Worm (Caenorhabditis elegans): ENCODE measurements around the gene samp-1.
A peak's percentile ranks its signal among the peaks of the same experiment; 100 is the strongest.

Gene samp-1

ce11 chrII:11297217-11297738 lies 5.4 kb upstream of the samp-1 start, which contains the start of gene saps-1:
Gene saps-1, plus strand, starts transcription at chrII:11297688.
- TF ChIP-seq flt-1 (GFP tag; IDR thresholded peaks at IDR 0.05) (no peak), ref-1 (GFP tag; conservative IDR thresholded peaks at IDR 0.05) (no peak), med-1 (GFP tag; optimal IDR thresholded peaks at IDR 0.05; ENCODE audit: insufficient read depth) (no peak), T22C8.4 (GFP tag; IDR thresholded peaks at IDR 0.05) (no peak), cog-1 (tag; optimal IDR thresholded peaks at IDR 0.05) (no peak), ztf-23 (GFP tag; IDR thresholded peaks at IDR 0.05) (no peak), tab-1 (GFP tag; IDR thresholded peaks at IDR 0.05) (no peak), klf-2 (GFP tag; conservative IDR thresholded peaks at IDR 0.05) (no peak), ztf-29 (GFP tag; IDR thresholded peaks at IDR 0.05) (no peak)

- TF ChIP-seq med-1 (GFP tag; optimal IDR thresholded peaks at IDR 0.05; ENCODE audit: insufficient read depth) (no peak), ztf-23 (GFP tag; IDR thresholded peaks at IDR 0.05) (no peak), cog-1 (tag; optimal IDR thresholded peaks at IDR 0.05) (no peak), ztf-29 (GFP tag; IDR thresholded peaks at IDR 0.05) (no peak), ref-1 (GFP tag; conservative IDR thresholded peaks at IDR 0.05) (no peak)
Measured at ce11 chrII:11301059-11301458, 1.6 kb upstream of the samp-1 start, which contains the start of gene raga-1. Gene raga-1, plus strand, starts transcription at chrII:11301359.

DNA sequence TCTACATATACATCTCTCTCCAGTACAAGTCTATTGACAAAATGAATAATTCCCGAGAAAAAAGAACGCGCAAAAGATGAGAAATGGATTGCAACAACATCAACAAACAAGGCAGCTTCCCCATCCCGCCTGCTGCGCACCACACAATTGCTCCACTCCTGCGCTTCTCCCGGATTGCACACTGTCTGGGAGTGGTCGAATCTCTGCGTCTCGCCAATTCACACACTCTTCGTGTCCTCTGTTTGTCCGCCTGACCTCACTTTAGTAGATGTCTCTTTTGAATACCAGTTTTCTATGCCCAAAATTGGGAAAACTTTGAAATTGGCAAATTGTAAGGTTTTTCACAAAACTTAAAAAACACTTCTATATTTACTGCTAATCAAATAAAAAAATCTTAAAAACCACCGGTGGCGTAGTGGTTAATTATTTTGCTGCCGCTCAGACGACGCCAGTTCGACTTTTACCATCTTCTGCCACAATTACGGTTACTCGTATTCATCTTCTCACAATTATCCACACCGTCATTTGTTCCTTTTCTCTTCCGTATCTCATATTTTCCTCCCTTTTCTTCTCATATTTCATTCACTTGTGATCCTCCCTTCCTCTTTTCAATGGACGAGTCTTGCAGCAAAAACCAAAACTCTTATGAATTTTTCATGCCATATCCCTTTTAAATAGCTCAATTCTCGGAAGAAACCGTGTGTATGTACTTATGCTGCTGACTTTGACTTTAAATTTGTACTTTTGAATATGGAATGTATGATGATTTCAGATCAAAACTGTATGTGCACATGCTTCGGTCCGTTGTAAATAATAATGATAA lies 3.1 kb downstream of the samp-1 start, which contains the start of gene rsf-1:
Gene rsf-1, plus strand, starts transcription at position 773 of the 823 bp plus-strand sequence.
- TF ChIP-seq cog-1 (tag; optimal IDR thresholded peaks at IDR 0.05) (peak; percentile 44), ref-1 (GFP tag; conservative IDR thresholded peaks at IDR 0.05) (no peak)

DNA sequence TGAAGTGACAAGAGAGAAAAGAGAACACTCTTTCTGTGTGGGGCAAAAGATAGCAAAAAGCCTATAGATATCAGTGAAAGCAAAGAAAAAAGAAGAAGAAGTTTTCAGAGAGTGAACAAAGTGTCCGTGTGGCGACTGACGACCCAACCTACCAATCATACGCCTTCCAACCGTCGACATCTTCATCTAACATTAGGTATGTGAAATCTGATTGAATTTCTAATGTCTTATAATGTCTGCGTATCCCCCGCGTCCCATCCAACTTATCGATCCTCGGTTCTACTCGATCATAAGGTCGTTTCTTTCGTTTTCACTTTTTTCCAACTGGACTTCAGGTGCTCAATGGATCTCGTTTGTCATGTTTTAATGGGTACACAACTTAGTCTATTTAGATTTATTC lies 4.6 kb downstream of the samp-1 start:
- TF ChIP-seq cog-1 (tag; optimal IDR thresholded peaks at IDR 0.05) (no peak), ref-1 (GFP tag; conservative IDR thresholded peaks at IDR 0.05) (no peak), ztf-29 (GFP tag; IDR thresholded peaks at IDR 0.05) (no peak), ztf-23 (GFP tag; IDR thresholded peaks at IDR 0.05) (no peak), flt-1 (GFP tag; IDR thresholded peaks at IDR 0.05) (no peak), T22C8.4 (GFP tag; IDR thresholded peaks at IDR 0.05) (no peak)

ce11 chrII:11307953-11308352 lies 5.3 kb downstream of the samp-1 start:
- TF ChIP-seq cog-1 (tag; optimal IDR thresholded peaks at IDR 0.05): no peak
- TF ChIP-seq flt-1 (GFP tag; IDR thresholded peaks at IDR 0.05): no peak
- TF ChIP-seq ztf-29 (GFP tag; IDR thresholded peaks at IDR 0.05): no peak
- TF ChIP-seq T22C8.4 (GFP tag; IDR thresholded peaks at IDR 0.05): no peak
- no peak for TF ChIP-seq ztf-23 (GFP tag; IDR thresholded peaks at IDR 0.05)
- no peak for TF ChIP-seq klf-2 (GFP tag; conservative IDR thresholded peaks at IDR 0.05)
- TF ChIP-seq med-1 (GFP tag; optimal IDR thresholded peaks at IDR 0.05; ENCODE audit: insufficient read depth): no peak
- no peak for TF ChIP-seq ref-1 (GFP tag; conservative IDR thresholded peaks at IDR 0.05)
- TF ChIP-seq tab-1 (GFP tag; IDR thresholded peaks at IDR 0.05): no peak

- no peak for TF ChIP-seq flt-1 (GFP tag; IDR thresholded peaks at IDR 0.05)
- TF ChIP-seq tab-1 (GFP tag; IDR thresholded peaks at IDR 0.05): 0 out of 2 replicates have a peak, but pooled peaks have one; percentile 13
- no peak for TF ChIP-seq ztf-29 (GFP tag; IDR thresholded peaks at IDR 0.05)
- TF ChIP-seq med-1 (GFP tag; optimal IDR thresholded peaks at IDR 0.05; ENCODE audit: insufficient read depth): no peak
- TF ChIP-seq ztf-23 (GFP tag; IDR thresholded peaks at IDR 0.05): no peak
- TF ChIP-seq cog-1 (tag; optimal IDR thresholded peaks at IDR 0.05): no peak
Measured at ce11 chrII:11312223-11312622, 9.5 kb downstream of the samp-1 start, which contains the start of gene T24F1.7. Gene T24F1.7, plus strand, starts transcription at chrII:11312523.

DNA sequence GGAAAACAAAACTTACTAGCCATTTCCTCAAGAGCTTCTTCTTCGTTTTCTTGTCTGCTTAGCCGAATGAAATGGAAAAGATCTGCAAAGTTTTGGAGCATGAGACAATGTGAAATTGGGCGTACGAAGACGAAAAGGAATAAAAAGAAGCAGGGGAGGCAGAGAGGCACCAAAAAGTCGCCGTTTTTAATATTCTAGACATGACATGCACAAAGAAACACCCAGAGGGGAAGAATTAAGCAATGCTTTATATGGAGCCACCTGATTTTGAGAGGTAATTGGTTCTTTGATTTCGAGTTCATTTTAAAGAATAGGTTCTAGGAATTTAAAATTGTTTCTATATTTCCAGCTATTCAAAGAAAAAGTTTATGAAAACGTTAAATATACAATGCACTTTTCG lies 11.5 kb downstream of the samp-1 start, which contains the start of gene T24F1.4:
Gene T24F1.4, minus strand, starts transcription at position 101 of the 400 bp plus-strand sequence.
- TF ChIP-seq flt-1 (GFP tag; IDR thresholded peaks at IDR 0.05): no peak
- TF ChIP-seq tab-1 (GFP tag; IDR thresholded peaks at IDR 0.05): no peak
- no peak for TF ChIP-seq ztf-23 (GFP tag; IDR thresholded peaks at IDR 0.05)
- no peak for TF ChIP-seq med-1 (GFP tag; optimal IDR thresholded peaks at IDR 0.05; ENCODE audit: insufficient read depth)
- TF ChIP-seq ref-1 (GFP tag; conservative IDR thresholded peaks at IDR 0.05): no peak
- no peak for TF ChIP-seq T22C8.4 (GFP tag; IDR thresholded peaks at IDR 0.05)

- no peak for TF ChIP-seq cog-1 (tag; optimal IDR thresholded peaks at IDR 0.05)
- TF ChIP-seq ref-1 (GFP tag; conservative IDR thresholded peaks at IDR 0.05): no peak
- TF ChIP-seq ztf-29 (GFP tag; IDR thresholded peaks at IDR 0.05): no peak
- no peak for TF ChIP-seq klf-2 (GFP tag; conservative IDR thresholded peaks at IDR 0.05)
- TF ChIP-seq flt-1 (GFP tag; IDR thresholded peaks at IDR 0.05): no peak
- TF ChIP-seq T22C8.4 (GFP tag; IDR thresholded peaks at IDR 0.05): no peak
Measured at ce11 chrII:11316663-11317062, 14.0 kb downstream of the samp-1 start.

DNA sequence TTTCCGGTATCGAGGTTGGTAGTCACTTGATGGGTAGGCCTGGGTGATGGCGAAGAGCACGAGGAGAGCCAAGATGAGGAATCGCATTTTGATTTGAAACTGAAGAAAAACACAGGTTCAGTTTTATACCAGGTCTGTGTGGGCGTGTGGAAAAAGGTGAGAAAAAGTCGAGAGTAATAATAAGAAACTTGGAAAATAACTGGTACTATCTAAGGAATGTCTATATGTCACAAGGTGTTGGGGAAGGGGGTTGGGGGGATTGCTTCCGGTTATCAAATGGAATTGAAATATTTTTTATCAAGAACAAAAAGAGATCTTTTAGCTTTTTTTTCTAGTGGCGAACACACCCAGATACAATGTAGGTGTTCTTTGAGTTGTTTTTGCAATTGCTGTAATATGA lies 16.9 kb downstream of the samp-1 start, which contains the start of gene nlp-51:
Gene nlp-51, minus strand, starts transcription at position 101 of the 400 bp plus-strand sequence.
- no peak for TF ChIP-seq T22C8.4 (GFP tag; IDR thresholded peaks at IDR 0.05)
- TF ChIP-seq ref-1 (GFP tag; conservative IDR thresholded peaks at IDR 0.05): no peak
- TF ChIP-seq flt-1 (GFP tag; IDR thresholded peaks at IDR 0.05): no peak
- no peak for TF ChIP-seq ztf-29 (GFP tag; IDR thresholded peaks at IDR 0.05)
- TF ChIP-seq ztf-23 (GFP tag; IDR thresholded peaks at IDR 0.05): no peak
- TF ChIP-seq cog-1 (tag; optimal IDR thresholded peaks at IDR 0.05): no peak
- no peak for TF ChIP-seq klf-2 (GFP tag; conservative IDR thresholded peaks at IDR 0.05)
- TF ChIP-seq med-1 (GFP tag; optimal IDR thresholded peaks at IDR 0.05; ENCODE audit: insufficient read depth): no peak
- TF ChIP-seq tab-1 (GFP tag; IDR thresholded peaks at IDR 0.05): no peak

DNA sequence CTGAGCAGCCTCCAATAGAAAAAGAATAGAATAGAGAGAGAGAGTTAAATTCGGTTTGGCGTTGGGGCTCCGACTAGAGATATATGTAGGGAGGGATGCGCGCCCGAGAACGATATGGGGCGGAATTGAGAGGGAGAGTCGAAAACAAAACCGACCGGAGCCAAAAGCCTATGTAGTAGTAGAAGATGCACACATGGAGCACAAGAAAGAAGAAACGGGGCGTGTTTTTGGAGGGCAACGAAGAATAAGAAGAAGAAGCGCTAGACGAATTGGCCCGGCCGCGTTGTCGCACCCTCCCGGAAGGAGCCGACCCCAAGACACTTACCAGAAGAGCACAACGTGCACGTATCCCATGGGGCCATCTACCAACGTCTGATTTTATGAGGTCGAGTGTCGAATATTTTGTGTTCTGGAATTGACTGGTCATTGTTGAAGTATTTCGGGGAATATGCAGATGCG lies 26.4 kb downstream of the samp-1 start, which contains the start of gene tag-180:
Gene tag-180, minus strand, starts transcription at position 409 of the 459 bp plus-strand sequence.
- TF ChIP-seq T22C8.4 (GFP tag; IDR thresholded peaks at IDR 0.05): no peak
- TF ChIP-seq ztf-23 (GFP tag; IDR thresholded peaks at IDR 0.05): no peak
- TF ChIP-seq klf-2 (GFP tag; conservative IDR thresholded peaks at IDR 0.05): no peak
- TF ChIP-seq cog-1 (tag; optimal IDR thresholded peaks at IDR 0.05): no peak
- TF ChIP-seq flt-1 (GFP tag; IDR thresholded peaks at IDR 0.05): no peak

Data from whole organism, midembryonic.